Worm (Caenorhabditis elegans) whole organism, early embryonic: ENCODE data around the gene srh-68.

Experiments used
- B0310.2 ChIP-seq: sonication (generic microtip); optimal IDR thresholded peaks from 2 replicates; lab custom pipeline; 2016; ENCODE audit warnings: mild to moderate bottlenecking, missing genetic modification characterization, missing compliant biosample characterization
- F13C5.2 ChIP-seq: sonication (generic microtip); optimal IDR thresholded peaks from 2 replicates; lab custom pipeline; 2017; ENCODE audit warnings: mild to moderate bottlenecking, missing genetic modification characterization, inconsistent platforms, missing compliant biosample characterization
- aly-1 ChIP-seq: sonication (generic microtip); optimal IDR thresholded peaks from 2 replicates; lab custom pipeline; 2016; ENCODE audit warnings: missing genetic modification characterization, missing compliant biosample characterization
- ama-1 ChIP-seq: fragments of 150-350 bp; optimal IDR thresholded peaks from 2 replicates; lab custom pipeline; 2014
- ceh-13 ChIP-seq: fragments of 200-800 bp; sonication (Bioruptor generic); optimal IDR thresholded peaks from 2 replicates; lab custom pipeline; 2018; ENCODE audit warnings: mild to moderate bottlenecking, missing genetic modification characterization, missing compliant biosample characterization
- ceh-36 ChIP-seq: sonication (generic microtip); optimal IDR thresholded peaks from 2 replicates; lab custom pipeline; 2016; ENCODE audit warnings: missing genetic modification characterization, inconsistent platforms, missing compliant biosample characterization
- ets-7 ChIP-seq: sonication (generic microtip); optimal IDR thresholded peaks from 2 replicates; lab custom pipeline; 2016; ENCODE audit warnings: missing genotype, missing genetic modification characterization, missing compliant biosample characterization
- flt-1 ChIP-seq: fragments of 200-800 bp; sonication (Bioruptor generic); IDR thresholded peaks from 2 replicates; pipeline ENCODE4 v1.3.6; 2022; ENCODE audit warnings: missing genetic modification characterization, missing compliant biosample characterization
- hmbx-1 ChIP-seq: sonication (generic microtip); optimal IDR thresholded peaks from 2 replicates; lab custom pipeline; 2016; ENCODE audit warnings: mild to moderate bottlenecking, missing genetic modification characterization, missing compliant biosample characterization
- hmg-4 ChIP-seq: fragments of 200-800 bp; sonication (Bioruptor generic); optimal IDR thresholded peaks from 2 replicates; lab custom pipeline; 2018; ENCODE audit warnings: mild to moderate bottlenecking, missing genetic modification characterization, missing compliant biosample characterization
- hnd-1 ChIP-seq: sonication (generic microtip); optimal IDR thresholded peaks from 2 replicates; lab custom pipeline; 2016; ENCODE audit warnings: missing genetic modification characterization, missing compliant biosample characterization
- pes-1 ChIP-seq: fragments of 200-800 bp; sonication (Bioruptor generic); IDR thresholded peaks from 2 replicates; pipeline ENCODE4 v1.3.6; 2022; ENCODE audit warnings: missing genetic modification reagents, missing genetic modification characterization, missing compliant biosample characterization
- scrt-1 ChIP-seq: fragments of 200-800 bp; sonication (Bioruptor generic); IDR thresholded peaks from 2 replicates; pipeline ENCODE4 v1.3.6; 2022; ENCODE audit warnings: missing genetic modification characterization, missing compliant biosample characterization
- sea-1 ChIP-seq: fragments of 200-800 bp; sonication (Bioruptor generic); conservative IDR thresholded peaks from 2 replicates; pipeline ENCODE4 v1.3.6; 2022; ENCODE audit warnings: missing genetic modification characterization, missing compliant biosample characterization
- tbx-11 ChIP-seq: fragments of 200-800 bp; sonication (Bioruptor generic); IDR thresholded peaks from 2 replicates; pipeline ENCODE4 v1.3.6; 2022; ENCODE audit warnings: missing genetic modification characterization, missing compliant biosample characterization
- tbx-37 ChIP-seq: fragments of 200-800 bp; sonication (Bioruptor generic); conservative IDR thresholded peaks from 2 replicates; pipeline ENCODE4 v1.3.6; 2022; ENCODE audit warnings: missing genetic modification reagents, missing genetic modification characterization, missing compliant biosample characterization
- tra-4 ChIP-seq: sonication (generic microtip); optimal IDR thresholded peaks from 2 replicates; lab custom pipeline; 2017; ENCODE audit warnings: missing genetic modification characterization, missing compliant biosample characterization

srh-68 gene

DNA sequence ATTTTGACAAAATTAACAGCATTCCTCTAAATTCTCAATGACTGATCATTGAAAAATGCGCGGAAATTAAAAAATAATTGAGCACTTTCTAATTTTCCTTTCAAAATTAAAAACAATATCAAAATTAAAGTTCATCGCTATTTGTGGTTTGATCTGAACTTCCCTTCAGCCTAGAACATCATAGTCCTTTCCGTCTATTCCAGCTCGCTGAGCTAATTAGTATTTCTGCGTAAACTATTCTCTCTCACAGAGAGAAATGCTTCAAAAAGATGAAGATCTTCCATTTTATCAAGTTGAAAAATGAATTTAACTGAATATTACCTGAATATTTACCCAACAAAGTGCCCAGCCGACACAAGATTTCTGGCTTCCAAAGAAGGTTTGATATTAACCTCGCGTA lies at the start of gene srh-68:
TSS of gene srh-68 (plus strand) at position 301 of the 400 bp plus-strand sequence.
- TF ChIP-seq hmbx-1 (tag; lab: Kevin White, UChicago) (no peak), sea-1 (GFP tag; lab: Robert Waterston, UW) (no peak)

DNA sequence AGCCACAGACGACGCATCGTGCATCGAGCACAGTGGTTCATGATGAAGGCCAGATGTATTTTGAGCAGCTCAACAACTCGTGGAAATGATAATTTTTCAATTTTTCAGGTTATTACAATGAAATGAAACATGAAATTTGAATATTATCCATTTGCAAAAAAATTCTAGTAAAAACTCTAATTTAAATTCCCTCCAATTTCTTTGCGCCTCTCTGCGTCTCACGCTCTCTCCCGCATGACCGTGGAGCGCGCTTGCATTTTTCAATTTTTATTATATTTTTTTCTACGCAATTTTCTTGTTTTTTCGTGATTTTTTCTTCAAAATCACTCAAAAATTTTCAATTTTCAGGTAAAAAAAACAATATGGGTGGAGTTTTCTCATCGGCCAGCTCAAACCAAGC lies 47.7 kb upstream of the srh-68 start, which contains the start of gene tag-281:
TSS of gene tag-281 (plus strand) at position 340 of the 400 bp plus-strand sequence.
- TF ChIP-seq flt-1 (GFP tag; lab: Robert Waterston, UW) (peak; percentile 54; the same call in 1 of the 2 replicates), pes-1 (GFP tag; lab: Robert Waterston, UW) (no peak)

DNA sequence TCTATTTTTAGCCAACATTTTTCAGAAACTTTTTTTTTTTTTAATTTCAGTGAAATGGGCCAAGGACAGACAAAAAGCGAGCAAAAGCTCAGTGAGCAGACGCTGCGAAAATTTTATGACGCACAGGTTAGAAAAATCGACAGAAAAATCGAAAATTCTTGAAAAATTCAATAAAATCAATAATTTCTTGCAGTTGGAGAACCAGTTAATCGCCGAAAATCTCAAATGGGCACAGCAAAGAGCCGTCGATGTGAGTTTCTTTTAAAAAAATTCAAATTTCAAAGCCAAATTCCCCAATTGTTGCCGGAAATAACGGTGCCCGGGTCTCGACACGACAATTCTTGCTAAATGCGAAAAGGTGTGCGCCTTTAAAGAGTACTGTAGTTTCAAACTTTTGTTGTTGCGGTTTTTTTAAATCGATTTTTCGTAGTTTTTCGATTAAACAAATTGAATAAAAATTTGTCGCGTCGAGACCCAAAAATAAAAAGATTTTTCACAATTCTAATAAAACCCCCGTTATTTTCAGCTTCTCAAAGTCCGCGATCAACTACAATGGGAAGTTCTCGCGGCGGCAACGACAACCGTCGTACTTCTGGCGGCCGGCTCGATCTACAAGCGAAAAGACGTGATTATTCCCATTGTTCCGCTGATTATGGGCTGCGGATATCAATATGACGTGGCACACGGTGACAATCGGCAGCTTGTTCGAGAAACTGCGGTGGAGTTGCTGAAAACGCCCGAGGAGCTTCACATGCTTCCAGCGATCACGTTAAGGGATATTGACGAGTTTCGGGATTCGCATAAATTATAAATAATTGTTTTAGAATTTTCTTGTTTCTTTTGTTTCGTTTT lies 46.3 kb upstream of the srh-68 start, which contains the start of gene tag-280:
TSS of gene tag-280 (plus strand) at position 51 of the 852 bp plus-strand sequence.
- TF ChIP-seq ama-1 (lab: Kevin White, UChicago): no peak
- no peak for TF ChIP-seq scrt-1 (GFP tag; lab: Robert Waterston, UW)
- no peak for TF ChIP-seq B0310.2 (tag; lab: Kevin White, UChicago)
- TF ChIP-seq hnd-1: no peak
- TF ChIP-seq aly-1: no peak
- no peak for TF ChIP-seq hmg-4
- TF ChIP-seq tbx-37: no peak
- no peak for TF ChIP-seq hmbx-1 (tag; lab: Kevin White, UChicago)
- TF ChIP-seq ceh-13: no peak
- no peak for TF ChIP-seq sea-1 (GFP tag; lab: Robert Waterston, UW)
- TF ChIP-seq ets-7 (tag; lab: Kevin White, UChicago): no peak
- TF ChIP-seq ceh-36 (tag; lab: Kevin White, UChicago): no peak
- no peak for TF ChIP-seq tra-4 (tag; lab: Kevin White, UChicago)
- no peak for TF ChIP-seq pes-1 (GFP tag; lab: Robert Waterston, UW)
- no peak for TF ChIP-seq tbx-11 (GFP tag; lab: Robert Waterston, UW)
- no peak for TF ChIP-seq F13C5.2 (tag; lab: Kevin White, UChicago)
- TF ChIP-seq flt-1 (GFP tag; lab: Robert Waterston, UW): no peak

DNA sequence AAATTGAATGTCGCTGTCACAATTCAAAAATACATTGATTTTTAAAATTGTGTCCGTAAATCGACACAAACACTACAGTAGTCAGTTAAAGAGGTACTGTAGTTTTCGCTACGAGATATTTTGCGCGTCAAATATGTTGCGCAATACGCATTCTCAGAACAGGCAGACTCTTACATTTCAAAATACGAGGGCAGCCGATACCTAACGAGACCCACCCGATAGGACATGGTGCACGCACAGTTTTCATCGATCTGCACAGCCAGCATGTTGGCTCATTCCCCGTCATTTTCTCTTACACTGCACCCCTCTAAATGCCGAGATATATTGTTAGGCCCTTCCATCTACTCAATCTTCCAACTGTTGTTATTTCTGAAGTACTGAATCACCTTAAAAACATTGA lies 44.9 kb upstream of the srh-68 start, which contains the start of gene F15A4.2:
TSS of gene F15A4.2 (plus strand) at position 301 of the 400 bp plus-strand sequence.
- TF ChIP-seq hnd-1: no peak
- TF ChIP-seq B0310.2 (tag; lab: Kevin White, UChicago): no peak
- TF ChIP-seq ceh-36 (tag; lab: Kevin White, UChicago): no peak
- no peak for TF ChIP-seq tbx-11 (GFP tag; lab: Robert Waterston, UW)
- no peak for TF ChIP-seq ceh-13
- no peak for TF ChIP-seq hmbx-1 (tag; lab: Kevin White, UChicago)

DNA sequence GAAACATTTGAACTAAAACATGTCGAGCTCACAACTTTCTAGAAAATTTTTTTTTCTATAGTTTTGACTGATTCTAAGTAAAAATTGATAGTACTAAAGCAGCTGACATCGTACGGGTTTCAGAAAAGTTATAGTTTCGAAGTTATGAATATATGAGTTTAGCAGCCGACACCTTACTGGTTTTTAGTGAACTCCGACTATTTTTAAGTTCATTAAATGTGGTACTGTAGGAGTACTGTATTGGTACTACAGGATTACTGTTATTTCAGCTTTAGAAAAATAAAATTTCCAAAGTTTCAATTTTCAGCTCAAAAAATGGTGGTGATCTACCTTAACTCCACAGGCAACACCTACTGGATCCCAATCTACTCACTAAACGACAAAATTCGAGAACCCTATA lies 41.6 kb upstream of the srh-68 start, which contains the start of gene sre-37:
TSS of gene sre-37 (plus strand) at position 301 of the 400 bp plus-strand sequence.
- TF ChIP-seq sea-1 (GFP tag; lab: Robert Waterston, UW) (no peak), tbx-37 (no peak), ets-7 (tag; lab: Kevin White, UChicago) (no peak), tra-4 (tag; lab: Kevin White, UChicago) (no peak), ceh-13 (no peak), hnd-1 (no peak), B0310.2 (tag; lab: Kevin White, UChicago) (no peak), F13C5.2 (tag; lab: Kevin White, UChicago) (no peak), pes-1 (GFP tag; lab: Robert Waterston, UW) (no peak), hmbx-1 (tag; lab: Kevin White, UChicago) (no peak)

DNA sequence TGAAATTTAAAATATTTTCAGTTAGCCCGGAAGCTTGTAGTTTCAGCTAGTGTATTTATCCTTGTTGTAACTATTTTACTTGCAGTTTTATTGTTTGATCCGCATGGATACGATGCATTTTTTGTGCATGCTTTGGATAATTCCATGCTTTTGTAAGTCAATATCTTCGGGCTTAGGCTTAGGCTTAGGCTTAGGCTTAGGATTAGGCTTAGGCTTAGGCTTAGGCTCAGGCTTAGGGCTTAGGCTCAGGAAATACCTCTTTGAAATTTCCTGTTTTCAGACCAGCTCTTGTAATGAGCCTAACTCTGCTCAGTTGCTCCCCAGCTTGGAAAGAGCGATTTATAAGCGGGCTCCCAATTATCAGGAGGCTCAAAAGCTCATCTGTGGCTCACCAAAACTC lies 40.1 kb upstream of the srh-68 start, which contains the start of gene srg-16:
TSS of gene srg-16 (plus strand) at position 87 of the 400 bp plus-strand sequence.
- TF ChIP-seq ets-7 (tag; lab: Kevin White, UChicago) (no peak), B0310.2 (tag; lab: Kevin White, UChicago) (no peak), aly-1 (no peak), hmbx-1 (tag; lab: Kevin White, UChicago) (no peak), F13C5.2 (tag; lab: Kevin White, UChicago) (no peak), ceh-36 (tag; lab: Kevin White, UChicago) (peak; percentile 63)

DNA sequence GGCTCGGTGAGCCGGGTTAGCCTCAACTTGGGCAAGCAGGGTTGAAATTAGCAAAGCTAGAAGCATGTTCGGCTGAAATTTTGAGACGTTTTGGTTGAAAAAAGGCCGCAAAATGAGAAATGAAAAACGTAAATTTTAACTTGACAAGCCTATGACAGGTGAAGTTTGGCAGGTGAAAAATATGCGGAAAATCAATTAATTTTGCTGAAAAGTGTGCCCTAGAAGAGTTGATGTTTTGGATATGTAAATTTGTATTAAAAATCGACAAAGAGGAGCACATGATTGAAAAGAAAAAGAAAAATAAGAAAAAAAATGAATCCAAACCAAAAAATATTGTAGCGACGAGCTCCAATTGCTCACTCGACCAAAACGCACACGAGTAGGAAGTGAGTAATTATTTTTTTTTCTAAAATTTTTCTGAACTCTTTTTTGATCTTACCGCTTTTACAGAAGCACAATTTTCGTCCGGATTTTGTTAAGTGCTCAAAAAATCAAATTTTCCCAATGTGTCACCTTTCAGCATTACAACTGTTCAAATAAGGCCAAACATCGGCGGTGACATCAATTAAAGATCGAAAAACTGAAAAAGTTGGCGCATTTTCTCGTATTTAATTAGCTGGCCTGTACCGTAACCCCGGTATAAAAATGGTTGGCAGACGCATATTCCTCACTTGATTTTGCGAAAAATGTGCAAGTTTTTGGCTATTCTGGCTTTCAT lies 35.8 kb upstream of the srh-68 start, which contains the start of the genes F15A4.5 and phat-8:
TSS of gene F15A4.5 (minus strand) at position 101 of the 718 bp plus-strand sequence.
TSS of gene phat-8 (plus strand) at position 668 of the 718 bp plus-strand sequence.
- no peak for TF ChIP-seq B0310.2 (tag; lab: Kevin White, UChicago)
- TF ChIP-seq ama-1 (lab: Kevin White, UChicago): no peak
- TF ChIP-seq ets-7 (tag; lab: Kevin White, UChicago): no peak
- no peak for TF ChIP-seq aly-1
- no peak for TF ChIP-seq scrt-1 (GFP tag; lab: Robert Waterston, UW)
- no peak for TF ChIP-seq hnd-1
- TF ChIP-seq sea-1 (GFP tag; lab: Robert Waterston, UW): no peak
- no peak for TF ChIP-seq flt-1 (GFP tag; lab: Robert Waterston, UW)
- no peak for TF ChIP-seq ceh-13
- TF ChIP-seq tbx-11 (GFP tag; lab: Robert Waterston, UW): no peak
- no peak for TF ChIP-seq pes-1 (GFP tag; lab: Robert Waterston, UW)
- TF ChIP-seq F13C5.2 (tag; lab: Kevin White, UChicago): no peak
- no peak for TF ChIP-seq tbx-37
- no peak for TF ChIP-seq hmg-4
- no peak for TF ChIP-seq hmbx-1 (tag; lab: Kevin White, UChicago)
- TF ChIP-seq ceh-36 (tag; lab: Kevin White, UChicago): no peak
- no peak for TF ChIP-seq tra-4 (tag; lab: Kevin White, UChicago)
